Worm (Caenorhabditis elegans) whole organism, young adult: ENCODE results near the gene pef-1.

ENCODE experiments used
- B0035.1 ChIP-seq: sonication (generic microtip); optimal IDR thresholded peaks from 2 replicates; lab custom pipeline; 2016; ENCODE audit warnings: missing genetic modification characterization, mild to moderate bottlenecking, missing compliant biosample characterization, missing genotype, missing genetic modification reagents
- B0336.3 ChIP-seq: fragments of 200-800 bp; sonication (Bioruptor generic); IDR thresholded peaks from 2 replicates; pipeline ENCODE4 v1.3.6; 2022; ENCODE audit warnings: missing genetic modification characterization, missing compliant biosample characterization
- C06A6.2 ChIP-seq: fragments of 200-800 bp; sonication (Bioruptor generic); conservative IDR thresholded peaks from 2 replicates; pipeline ENCODE4 v1.3.6; 2022; ENCODE audit warnings: missing genetic modification characterization, missing compliant biosample characterization
- D2030.7 ChIP-seq: fragments of 200-800 bp; sonication (Bioruptor generic); IDR thresholded peaks from 2 replicates; pipeline ENCODE4 v1.3.6; 2022; ENCODE audit warnings: missing genetic modification reagents, missing genetic modification characterization, missing compliant biosample characterization
- F49E8.2 ChIP-seq: sonication (generic microtip); optimal IDR thresholded peaks from 3 replicates; lab custom pipeline; 2017; ENCODE audit warnings: missing genetic modification characterization, mild to moderate bottlenecking, missing compliant biosample characterization, antibody characterized with exemption, moderate library complexity; ENCODE audit not compliant: insufficient read depth
- Y53F4B.3 ChIP-seq: fragments of 200-800 bp; sonication (Bioruptor generic); IDR thresholded peaks from 2 replicates; pipeline ENCODE4 v1.3.6; 2022; ENCODE audit warnings: missing genetic modification reagents, missing genetic modification characterization, missing compliant biosample characterization
- Y53G8AR.9 ChIP-seq: fragments of 200-800 bp; sonication (Bioruptor generic); conservative IDR thresholded peaks from 2 replicates; pipeline ENCODE4 v1.3.6; 2022; ENCODE audit warnings: missing genetic modification reagents, missing genetic modification characterization, missing compliant biosample characterization
- Y67H2A.10 ChIP-seq: fragments of 200-800 bp; sonication (Bioruptor generic); conservative IDR thresholded peaks from 2 replicates; pipeline ENCODE4 v1.3.6; 2022; ENCODE audit warnings: missing genetic modification reagents, missing genetic modification characterization, missing compliant biosample characterization
- Y95B8A.8 ChIP-seq: fragments of 200-800 bp; sonication (Bioruptor generic); IDR thresholded peaks from 2 replicates; pipeline ENCODE4 v1.3.6; 2022; ENCODE audit warnings: missing genetic modification reagents, missing genetic modification characterization, missing compliant biosample characterization
- ZK185.1 ChIP-seq: sonication (generic microtip); optimal IDR thresholded peaks from 2 replicates; lab custom pipeline; 2016; ENCODE audit warnings: mild to moderate bottlenecking, missing genetic modification characterization, missing compliant biosample characterization; ENCODE audit not compliant: poor library complexity, severe bottlenecking
- ama-1 ChIP-seq, 3 experiments: fragments of 150-350 bp in 1 of 3; sonication (generic microtip) in 2 of 3; optimal IDR thresholded peaks; 2 replicates each; lab custom pipeline; 2014 to 2018; ENCODE audit warnings: missing biosample characterization in 2 of 3, missing genetic modification characterization in 2 of 3, missing genetic modification reagents in 2 of 3
- athp-1 ChIP-seq: sonication (generic microtip); optimal IDR thresholded peaks from 2 replicates; lab custom pipeline; 2017; ENCODE audit warnings: mild to moderate bottlenecking, missing genetic modification characterization, missing compliant biosample characterization
- attf-5 ChIP-seq: fragments of 200-800 bp; sonication (Bioruptor generic); optimal IDR thresholded peaks from 2 replicates; lab custom pipeline; 2018; ENCODE audit warnings: mild to moderate bottlenecking, missing genetic modification characterization, missing compliant biosample characterization
- attf-6 ChIP-seq: fragments of 200-800 bp; sonication (Bioruptor generic); IDR thresholded peaks from 2 replicates; pipeline ENCODE4 v1.3.6; 2022; ENCODE audit warnings: missing genetic modification reagents, missing genetic modification characterization, missing compliant biosample characterization
- cebp-1 ChIP-seq, 2 experiments: fragments of 200-800 bp in 1 of 2; sonication (Bioruptor generic) in 1 of 2; sonication (generic microtip) in 1 of 2; IDR thresholded peaks in 1 of 2; optimal IDR thresholded peaks in 1 of 2; 2 replicates each; pipeline versions ENCODE4 v1.3.6 to Lab custom; 2017 to 2022; ENCODE audit warnings: missing compliant biosample characterization in 2 of 2, missing genetic modification characterization in 2 of 2, mild to moderate bottlenecking in 1 of 2, missing genetic modification reagents in 1 of 2, moderate library complexity in 1 of 2
- ceh-27 ChIP-seq: fragments of 200-800 bp; sonication (Bioruptor generic); optimal IDR thresholded peaks from 2 replicates; lab custom pipeline; 2018; ENCODE audit warnings: mild to moderate bottlenecking, missing genetic modification characterization, moderate library complexity, missing compliant biosample characterization
- ceh-58 ChIP-seq: fragments of 200-800 bp; sonication (Bioruptor generic); IDR thresholded peaks from 2 replicates; pipeline ENCODE4 v1.3.6; 2022; ENCODE audit warnings: missing genetic modification characterization, missing compliant biosample characterization
- die-1 ChIP-seq: sonication (generic microtip); optimal IDR thresholded peaks from 2 replicates; lab custom pipeline; 2016; ENCODE audit warnings: missing genotype, mild to moderate bottlenecking, missing genetic modification characterization, missing compliant biosample characterization
- dox-1 ChIP-seq: fragments of 200-800 bp; sonication (Bioruptor generic); IDR thresholded peaks from 2 replicates; pipeline ENCODE4 v1.3.6; 2022; ENCODE audit warnings: missing genetic modification reagents, missing genetic modification characterization, missing compliant biosample characterization
- dpff-1 ChIP-seq: sonication (generic microtip); optimal IDR thresholded peaks from 2 replicates; lab custom pipeline; 2017; ENCODE audit warnings: mild to moderate bottlenecking, missing genetic modification characterization, missing compliant biosample characterization
- ekl-4 ChIP-seq: fragments of 200-800 bp; sonication (Bioruptor generic); IDR thresholded peaks from 2 replicates; pipeline ENCODE4 v1.3.6; 2022; ENCODE audit warnings: missing genetic modification reagents, missing genetic modification characterization, missing compliant biosample characterization
- gei-17 ChIP-seq: fragments of 200-800 bp; sonication (Bioruptor generic); optimal IDR thresholded peaks from 2 replicates; lab custom pipeline; 2018; ENCODE audit warnings: mild to moderate bottlenecking, missing genetic modification characterization, missing compliant biosample characterization
- him-1 ChIP-seq: sonication (generic microtip); optimal IDR thresholded peaks from 2 replicates; lab custom pipeline; 2016; ENCODE audit warnings: missing genotype, missing genetic modification reagents, missing genetic modification characterization, missing compliant biosample characterization
- hmg-1.2 ChIP-seq: fragments of 200-800 bp; sonication (Bioruptor generic); IDR thresholded peaks from 2 replicates; pipeline ENCODE4 v1.3.6; 2022; ENCODE audit warnings: missing genetic modification reagents, missing genetic modification characterization, missing compliant biosample characterization
- hmg-20 ChIP-seq: fragments of 200-800 bp; sonication (Bioruptor generic); IDR thresholded peaks from 2 replicates; pipeline ENCODE4 v1.3.6; 2022; ENCODE audit warnings: missing genetic modification reagents, missing genetic modification characterization, missing compliant biosample characterization
- hrde-1 ChIP-seq: sonication (generic microtip); optimal IDR thresholded peaks from 2 replicates; lab custom pipeline; 2016; ENCODE audit warnings: missing genetic modification characterization, mild to moderate bottlenecking, missing compliant biosample characterization, moderate library complexity, missing genotype, missing genetic modification reagents, borderline replicate concordance
- lin-26 ChIP-seq: fragments of 200-800 bp; sonication (Bioruptor generic); IDR thresholded peaks from 2 replicates; pipeline ENCODE4 v1.3.6; 2022; ENCODE audit warnings: missing genetic modification reagents, missing genetic modification characterization, missing compliant biosample characterization
- lin-54 ChIP-seq: fragments of 200-800 bp; sonication (Bioruptor generic); optimal IDR thresholded peaks from 2 replicates; lab custom pipeline; 2018; ENCODE audit warnings: mild to moderate bottlenecking, missing genetic modification characterization, missing compliant biosample characterization
- lsl-1 ChIP-seq: fragments of 200-800 bp; sonication (Bioruptor generic); optimal IDR thresholded peaks from 2 replicates; lab custom pipeline; 2018; ENCODE audit warnings: mild to moderate bottlenecking, missing genetic modification characterization, moderate library complexity, missing compliant biosample characterization
- madf-3 ChIP-seq: fragments of 200-800 bp; sonication (Bioruptor generic); IDR thresholded peaks from 2 replicates; pipeline ENCODE4 v1.3.6; 2022; ENCODE audit warnings: missing genetic modification reagents, missing genetic modification characterization, missing compliant biosample characterization
- nfyb-1 ChIP-seq: fragments of 200-800 bp; sonication (Bioruptor generic); IDR thresholded peaks from 2 replicates; pipeline ENCODE4 v1.3.6; 2022; ENCODE audit warnings: missing genetic modification reagents, missing genetic modification characterization, missing compliant biosample characterization
- nhr-179 ChIP-seq: sonication (generic microtip); optimal IDR thresholded peaks from 2 replicates; lab custom pipeline; 2016; ENCODE audit warnings: mild to moderate bottlenecking, missing genetic modification characterization, missing compliant biosample characterization
- pbrm-1 ChIP-seq: fragments of 200-800 bp; sonication (Bioruptor generic); IDR thresholded peaks from 2 replicates; pipeline ENCODE4 v1.3.6; 2022; ENCODE audit warnings: missing genetic modification reagents, missing genetic modification characterization, missing compliant biosample characterization
- repo-1 ChIP-seq: sonication (generic microtip); optimal IDR thresholded peaks from 2 replicates; lab custom pipeline; 2017; ENCODE audit warnings: mild to moderate bottlenecking, missing genetic modification characterization, missing compliant biosample characterization
- snpc-1.1 ChIP-seq: sonication (generic microtip); optimal IDR thresholded peaks from 2 replicates; lab custom pipeline; 2017; ENCODE audit warnings: missing genetic modification characterization, mild to moderate bottlenecking, missing compliant biosample characterization, antibody characterized with exemption, moderate library complexity, missing genotype, missing genetic modification reagents; ENCODE audit not compliant: insufficient read depth
- snpc-1.3 ChIP-seq: sonication (generic microtip); optimal IDR thresholded peaks from 2 replicates; lab custom pipeline; 2017; ENCODE audit warnings: missing genetic modification characterization, mild to moderate bottlenecking, missing compliant biosample characterization, antibody characterized with exemption, moderate library complexity, missing genotype, missing genetic modification reagents; ENCODE audit not compliant: insufficient read depth
- snpc-3.4 ChIP-seq: sonication (generic microtip); optimal IDR thresholded peaks from 2 replicates; lab custom pipeline; 2017; ENCODE audit warnings: missing genetic modification characterization, mild to moderate bottlenecking, missing compliant biosample characterization, antibody characterized with exemption, moderate library complexity, missing genotype, missing genetic modification reagents
- tbp1 ChIP-seq: fragments of 200-800 bp; sonication (Bioruptor generic); optimal IDR thresholded peaks from 2 replicates; lab custom pipeline; 2018; ENCODE audit warnings: mild to moderate bottlenecking, missing genetic modification characterization, missing compliant biosample characterization
- unc-62 ChIP-seq: fragments of 150-350 bp; optimal IDR thresholded peaks from 2 replicates; lab custom pipeline; 2014; ENCODE audit warnings: missing biosample characterization, missing genetic modification reagents, missing genetic modification characterization
- zfh-2 ChIP-seq: fragments of 200-800 bp; sonication (Bioruptor generic); conservative IDR thresholded peaks from 2 replicates; pipeline ENCODE4 v1.3.6; 2022; ENCODE audit warnings: missing genetic modification reagents, missing genetic modification characterization, missing compliant biosample characterization
- zim-3 ChIP-seq: sonication (generic microtip); optimal IDR thresholded peaks from 2 replicates; lab custom pipeline; 2017; ENCODE audit warnings: mild to moderate bottlenecking, missing genetic modification characterization, moderate library complexity, missing compliant biosample characterization
- ztf-18 ChIP-seq: sonication (generic microtip); optimal IDR thresholded peaks from 2 replicates; lab custom pipeline; 2016; ENCODE audit warnings: missing genotype, mild to moderate bottlenecking, missing genetic modification characterization, missing compliant biosample characterization
- ztf-22 ChIP-seq: fragments of 200-800 bp; sonication (Bioruptor generic); optimal IDR thresholded peaks from 2 replicates; lab custom pipeline; 2018; ENCODE audit warnings: mild to moderate bottlenecking, missing genetic modification characterization, moderate library complexity, missing compliant biosample characterization

Gene pef-1

DNA sequence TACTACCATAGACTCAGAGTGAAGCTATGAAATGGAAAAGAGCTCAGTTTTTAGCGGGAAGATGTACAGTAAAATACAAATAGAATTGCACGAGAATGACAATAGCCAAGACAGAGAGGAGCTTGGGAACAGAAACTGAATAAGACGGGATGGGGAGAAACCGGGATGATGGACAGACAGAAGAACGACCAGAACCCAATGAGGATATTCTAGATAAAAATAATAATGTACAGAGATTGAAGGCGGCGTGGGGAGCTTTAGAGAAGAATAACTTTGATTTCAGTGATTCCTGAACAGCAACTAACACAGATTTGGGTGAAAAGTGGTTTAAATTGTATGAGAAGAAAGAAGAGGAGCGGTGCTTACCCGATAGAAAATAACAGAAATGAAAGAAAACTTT, 44.7 kb downstream of the pef-1 start:
- no peak for TF ChIP-seq gei-17
- TF ChIP-seq zim-3 (tag; lab: Kevin White, UChicago) = no peak
- no peak for TF ChIP-seq snpc-1.3 (tag; lab: Kevin White, UChicago)
- no peak for TF ChIP-seq cebp-1 (GFP tag; IDR thresholded peaks at IDR 0.05; lab: Robert Waterston, UW)
- TF ChIP-seq cebp-1 (tag; optimal IDR thresholded peaks at IDR 0.05; lab: Kevin White, UChicago) = peak; percentile 19
- TF ChIP-seq attf-6 (GFP tag; lab: Robert Waterston, UW) = 0 out of 2 replicates have a peak, but pooled peaks have one; percentile 9
- TF ChIP-seq madf-3 (GFP tag; lab: Robert Waterston, UW) = peak; percentile 76; the same call in 1 of the 2 replicates
- TF ChIP-seq D2030.7 = no peak
- peak; percentile 70 for TF ChIP-seq B0336.3 (GFP tag; lab: Robert Waterston, UW)
- TF ChIP-seq Y95B8A.8 (GFP tag; lab: Robert Waterston, UW) = peak; percentile 69; the same call in 1 of the 2 replicates
- peak; percentile 29; the same call in 1 of the 2 replicates for TF ChIP-seq pbrm-1 (GFP tag; lab: Robert Waterston, UW)
- peak; percentile 25 for TF ChIP-seq hrde-1 (tag; lab: Kevin White, UChicago)
- no peak for TF ChIP-seq B0035.1
- TF ChIP-seq ztf-18 (tag; lab: Kevin White, UChicago) = no peak
- TF ChIP-seq lsl-1 (GFP tag; lab: Kevin White, UChicago) = peak; percentile 33
- TF ChIP-seq snpc-1.1 (tag; lab: Kevin White, UChicago) = peak; percentile 10
- no peak for TF ChIP-seq unc-62 (GFP tag; lab: Kevin White, UChicago)
- no peak for TF ChIP-seq him-1 (tag; lab: Kevin White, UChicago)
- no peak for TF ChIP-seq nfyb-1 (GFP tag; lab: Robert Waterston, UW)
- TF ChIP-seq Y53F4B.3 = 0 out of 2 replicates have a peak, but pooled peaks have one; percentile 14
- TF ChIP-seq ZK185.1 = peak; percentile 16
- no peak for TF ChIP-seq hmg-1.2 (GFP tag; lab: Robert Waterston, UW)
- TF ChIP-seq ceh-58 (GFP tag; lab: Robert Waterston, UW) = 0 out of 2 replicates have a peak, but pooled peaks have one; percentile 15
- TF ChIP-seq C06A6.2 (GFP tag; lab: Robert Waterston, UW) = no peak
- TF ChIP-seq zfh-2 = no peak
- TF ChIP-seq ama-1 (optimal IDR thresholded peaks at IDR 0.05; lab: Kevin White, UChicago) = no peak
- TF ChIP-seq ama-1 (GFP tag; optimal IDR thresholded peaks at IDR 0.05; lab: Kevin White, UChicago) = peak in 1 of 2 experiments; percentile 66
- no peak for TF ChIP-seq dpff-1 (tag; lab: Kevin White, UChicago)
- TF ChIP-seq lin-26 (GFP tag; lab: Robert Waterston, UW) = peak; percentile 54
- TF ChIP-seq snpc-3.4 (tag; lab: Kevin White, UChicago) = peak; percentile 39
- TF ChIP-seq repo-1 = no peak
- peak; percentile 15 for TF ChIP-seq tbp1
- 0 out of 2 replicates have a peak, but pooled peaks have one; percentile 43 for TF ChIP-seq Y53G8AR.9 (GFP tag; lab: Robert Waterston, UW)
- TF ChIP-seq nhr-179 = no peak
- TF ChIP-seq ceh-27 = no peak
- TF ChIP-seq athp-1 (tag; lab: Kevin White, UChicago) = peak; percentile 78
- peak; percentile 5 for TF ChIP-seq die-1 (tag; lab: Kevin White, UChicago)
- TF ChIP-seq ztf-22 = no peak
- peak; percentile 19; the same call in 1 of the 2 replicates for TF ChIP-seq dox-1 (GFP tag; lab: Robert Waterston, UW)
- TF ChIP-seq Y67H2A.10 = no peak
- TF ChIP-seq lin-54 = peak; percentile 22
- TF ChIP-seq attf-5 (GFP tag; lab: Kevin White, UChicago) = no peak
- TF ChIP-seq ekl-4 (GFP tag; lab: Robert Waterston, UW) = peak; percentile 52
- no peak for TF ChIP-seq hmg-20 (GFP tag; lab: Robert Waterston, UW)
- peak; percentile 86 for TF ChIP-seq F49E8.2 (tag; lab: Kevin White, UChicago)
